Worm (Caenorhabditis elegans): ENCODE results near the gene nhr-10.

DNA sequence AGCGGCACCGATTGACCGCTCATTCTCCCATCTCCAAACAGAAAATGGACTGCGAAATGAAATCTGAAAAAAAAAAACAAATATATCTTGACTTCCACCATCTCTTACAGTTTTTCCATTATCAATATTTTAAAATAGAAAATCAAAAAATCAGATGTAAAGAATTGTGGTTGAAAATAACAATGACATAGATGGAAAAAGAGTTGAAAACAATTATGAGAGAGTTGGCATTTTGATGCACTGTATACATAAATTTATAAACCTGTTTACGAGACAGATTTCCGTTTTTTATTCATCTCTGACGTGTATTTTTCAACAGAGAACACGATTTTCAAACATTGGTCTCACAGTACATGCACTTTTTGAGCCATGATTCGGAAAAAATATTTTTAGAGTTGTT is 34.5 kb downstream of the nhr-10 start, which contains the start of gene ZK418.7:
- TF ChIP-seq C38D4.7 (GFP tag; optimal IDR thresholded peaks at IDR 0.05) (no peak), ets-4 (tag; optimal IDR thresholded peaks at IDR 0.05) (no peak), pqm-1 (tag; optimal IDR thresholded peaks at IDR 0.05) (no peak), pha-4 (tag; optimal IDR thresholded peaks at IDR 0.05) (no peak), ceh-45 (GFP tag; IDR thresholded peaks at IDR 0.05) (no peak), hlh-15 (tag; optimal IDR thresholded peaks at IDR 0.05) (no peak), ceh-22 (tag; optimal IDR thresholded peaks at IDR 0.05) (no peak), pat-9 (tag; optimal IDR thresholded peaks at IDR 0.05) (no peak), sox-2 (GFP tag; IDR thresholded peaks at IDR 0.05) (no peak), hlh-30 (tag; optimal IDR thresholded peaks at IDR 0.05; ENCODE audit: insufficient read depth) (no peak), ama-1 (optimal IDR thresholded peaks at IDR 0.05) (no peak), ref-2 (tag; optimal IDR thresholded peaks at IDR 0.05) (no peak), elt-2 (tag; optimal IDR thresholded peaks at IDR 0.05) (no peak)
